Worm (Caenorhabditis elegans) whole organism, L4/young adult: Measurements from ENCODE around the gene hmg-11.

Experiments used
- W03F9.2 ChIP-seq: fragments of 150-350 bp; optimal IDR thresholded peaks from 2 replicates; lab custom pipeline; 2014; ENCODE audit warnings: missing biosample characterization, missing genetic modification characterization
- him-1 ChIP-seq: sonication (generic microtip); optimal IDR thresholded peaks from 2 replicates; lab custom pipeline; 2016; ENCODE audit warnings: missing genotype, missing genetic modification reagents, missing genetic modification characterization, missing compliant biosample characterization

ce11 chrII:4648785-4649184 lies 24.1 kb upstream of the hmg-11 start, which contains the start of gene lgc-27:
- no peak for TF ChIP-seq him-1 (tag; lab: Kevin White, UChicago)
- TF ChIP-seq W03F9.2 (tag; lab: Kevin White, UChicago): no peak
